Fruit fly (Drosophila melanogaster) whole organism, embryonic: ENCODE measurements around the gene CG2021.

Source experiments
- Antp ChIP-seq: fragments of 200-800 bp; sonication (Bioruptor generic); optimal IDR thresholded peaks from 3 replicates; lab custom pipeline; 2016; ENCODE audit warnings: missing biosample characterization, missing genetic modification characterization
- B-H2 ChIP-seq: fragments of 200-800 bp; sonication (Bioruptor generic); optimal IDR thresholded peaks from 2 replicates; lab custom pipeline; 2018; ENCODE audit warnings: missing biosample characterization, mild to moderate bottlenecking, missing genetic modification characterization
- BEAF-32 ChIP-seq: fragments of 200-800 bp; sonication (Bioruptor generic); optimal IDR thresholded peaks from 3 replicates; lab custom pipeline; 2017; ENCODE audit warnings: missing biosample characterization, missing genetic modification characterization, mild to moderate bottlenecking, moderate library complexity, missing genetic modification reagents
- C15 ChIP-seq: fragments of 200-800 bp; sonication (Bioruptor generic); IDR thresholded peaks from 3 replicates; pipeline ENCODE4 v1.3.6; 2022; ENCODE audit warnings: missing biosample characterization, missing genetic modification characterization
- CG10274 ChIP-seq: fragments of 200-800 bp; sonication (Bioruptor generic); optimal IDR thresholded peaks from 3 replicates; lab custom pipeline; 2017; ENCODE audit warnings: missing biosample characterization, mild to moderate bottlenecking, missing genetic modification characterization
- CG11560 ChIP-seq: fragments of 200-800 bp; sonication (Bioruptor generic); IDR thresholded peaks from 3 replicates; pipeline ENCODE4 v1.3.6; 2022; ENCODE audit warnings: missing biosample characterization, missing genetic modification characterization
- CG12104 ChIP-seq: fragments of 200-800 bp; sonication (Bioruptor generic); optimal IDR thresholded peaks from 3 replicates; lab custom pipeline; 2016; ENCODE audit warnings: missing biosample characterization, missing genetic modification characterization
- CG12744 ChIP-seq: fragments of 200-800 bp; sonication (Bioruptor generic); optimal IDR thresholded peaks from 2 replicates; lab custom pipeline; 2016; ENCODE audit warnings: missing biosample characterization, missing genetic modification characterization
- CG14441 ChIP-seq: fragments of 200-800 bp; sonication (Bioruptor generic); IDR thresholded peaks from 2 replicates; pipeline ENCODE4 v1.3.6; 2022; ENCODE audit warnings: missing biosample characterization, missing genetic modification characterization
- CG1602 ChIP-seq: fragments of 200-800 bp; sonication (Bioruptor generic); optimal IDR thresholded peaks from 3 replicates; lab custom pipeline; 2016; ENCODE audit warnings: missing biosample characterization, missing genetic modification characterization
- CG1647 ChIP-seq: fragments of 200-800 bp; sonication (Bioruptor generic); optimal IDR thresholded peaks from 3 replicates; lab custom pipeline; 2016; ENCODE audit warnings: missing biosample characterization, missing genetic modification characterization
- CG16815 ChIP-seq: fragments of 200-800 bp; sonication (Bioruptor generic); optimal IDR thresholded peaks from 3 replicates; lab custom pipeline; 2017; ENCODE audit warnings: missing biosample characterization, mild to moderate bottlenecking, missing genetic modification characterization
- CG17802 ChIP-seq: fragments of 200-800 bp; sonication (Bioruptor generic); optimal IDR thresholded peaks from 2 replicates; lab custom pipeline; 2018; ENCODE audit warnings: missing biosample characterization, mild to moderate bottlenecking, missing genetic modification characterization, moderate library complexity
- CG17829 ChIP-seq: fragments of 200-800 bp; optimal IDR thresholded peaks from 2 replicates; lab custom pipeline; 2019; ENCODE audit warnings: missing biosample characterization, mild to moderate bottlenecking, missing genetic modification characterization, moderate library complexity
- CG18011 ChIP-seq: fragments of 200-800 bp; sonication (Bioruptor generic); optimal IDR thresholded peaks from 2 replicates; lab custom pipeline; 2017; ENCODE audit warnings: missing biosample characterization, missing genetic modification characterization, mild to moderate bottlenecking, moderate library complexity, missing genotype
- CG31441 ChIP-seq: fragments of 200-800 bp; sonication (Bioruptor generic); IDR thresholded peaks from 2 replicates; pipeline ENCODE4 v1.3.6; 2022; ENCODE audit warnings: missing biosample characterization, missing genetic modification characterization
- CG42726 ChIP-seq: fragments of 200-800 bp; sonication (Bioruptor generic); IDR thresholded peaks from 2 replicates; pipeline ENCODE4 v1.3.6; 2022; ENCODE audit warnings: missing biosample characterization, missing genetic modification characterization; ENCODE audit not compliant: partially characterized antibody
- CG6272 ChIP-seq: fragments of 200-800 bp; sonication (Bioruptor generic); IDR thresholded peaks from 2 replicates; pipeline ENCODE4 v1.3.6; 2022; ENCODE audit warnings: missing biosample characterization, missing genetic modification characterization
- CG7839 ChIP-seq: fragments of 200-800 bp; sonication (Bioruptor generic); optimal IDR thresholded peaks from 3 replicates; lab custom pipeline; 2018; ENCODE audit warnings: missing biosample characterization, mild to moderate bottlenecking, missing genetic modification characterization, moderate library complexity
- CG7928 ChIP-seq: fragments of 200-800 bp; sonication (Bioruptor generic); optimal IDR thresholded peaks from 2 replicates; lab custom pipeline; 2017; ENCODE audit warnings: missing biosample characterization, mild to moderate bottlenecking, missing genetic modification characterization
- CG8290 ChIP-seq, 3 experiments: fragments of 200-800 bp; sonication (Bioruptor generic); optimal IDR thresholded peaks; 2 replicates each; lab custom pipeline; 2016 to 2019; ENCODE audit warnings: missing biosample characterization in 3 of 3, missing genetic modification characterization in 3 of 3, mild to moderate bottlenecking in 2 of 3, moderate library complexity in 1 of 3
- Dad ChIP-seq: fragments of 200-800 bp; sonication (Bioruptor generic); optimal IDR thresholded peaks from 3 replicates; lab custom pipeline; 2016; ENCODE audit warnings: missing biosample characterization, missing genetic modification characterization
- HLHmδ ChIP-seq: fragments of 200-800 bp; sonication (Bioruptor generic); optimal IDR thresholded peaks from 2 replicates; lab custom pipeline; 2018; ENCODE audit warnings: missing biosample characterization, mild to moderate bottlenecking, missing genetic modification characterization, moderate library complexity
- Hsf ChIP-seq: fragments of 200-800 bp; sonication (Bioruptor generic); optimal IDR thresholded peaks from 3 replicates; lab custom pipeline; 2016; ENCODE audit warnings: missing biosample characterization, missing genetic modification characterization
- Lpt ChIP-seq: fragments of >200 bp; optimal IDR thresholded peaks from 2 replicates; lab custom pipeline; 2018; ENCODE audit warnings: missing biosample characterization, missing genetic modification characterization
- Neu2 ChIP-seq: fragments of 200-800 bp; sonication (Bioruptor generic); optimal IDR thresholded peaks from 3 replicates; lab custom pipeline; 2016; ENCODE audit warnings: missing biosample characterization, missing genetic modification characterization, borderline replicate concordance
- Nf-YB ChIP-seq: fragments of 200-800 bp; sonication (Bioruptor generic); optimal IDR thresholded peaks from 3 replicates; lab custom pipeline; 2019; ENCODE audit warnings: missing biosample characterization, mild to moderate bottlenecking, missing genetic modification characterization, moderate library complexity
- NfI ChIP-seq: fragments of 200-800 bp; sonication (Bioruptor generic); optimal IDR thresholded peaks from 3 replicates; lab custom pipeline; 2018; ENCODE audit warnings: missing biosample characterization, mild to moderate bottlenecking, missing genetic modification characterization, moderate library complexity
- Xbp1 ChIP-seq: fragments of 200-800 bp; sonication (Bioruptor generic); optimal IDR thresholded peaks from 3 replicates; lab custom pipeline; 2016; ENCODE audit warnings: missing biosample characterization, mild to moderate bottlenecking, missing genetic modification characterization
- ab ChIP-seq: fragments of 200-800 bp; sonication (Bioruptor generic); optimal IDR thresholded peaks from 2 replicates; lab custom pipeline; 2016; ENCODE audit warnings: missing biosample characterization, missing genetic modification characterization
- ara ChIP-seq: fragments of 200-800 bp; sonication (Bioruptor generic); IDR thresholded peaks from 2 replicates; pipeline ENCODE4 v1.3.6; 2022; ENCODE audit warnings: missing biosample characterization, missing genetic modification characterization
- br ChIP-seq: fragments of >200 bp; optimal IDR thresholded peaks from 2 replicates; lab custom pipeline; 2017
- cas ChIP-seq: fragments of 200-800 bp; sonication (Bioruptor generic); IDR thresholded peaks from 2 replicates; pipeline ENCODE4 v1.3.6; 2022; ENCODE audit warnings: missing biosample characterization, missing genetic modification characterization
- caup ChIP-seq: fragments of 200-800 bp; sonication (Bioruptor generic); optimal IDR thresholded peaks from 3 replicates; lab custom pipeline; 2017; ENCODE audit warnings: missing biosample characterization, mild to moderate bottlenecking, missing genetic modification characterization, moderate library complexity; ENCODE audit not compliant: severe bottlenecking
- ci ChIP-seq: fragments of 200-800 bp; sonication (Bioruptor generic); IDR thresholded peaks from 3 replicates; pipeline ENCODE4 v1.3.6; 2022; ENCODE audit warnings: missing biosample characterization, missing genetic modification characterization
- crol ChIP-seq: fragments of 200-800 bp; sonication (Bioruptor generic); IDR thresholded peaks from 2 replicates; pipeline ENCODE4 v1.3.6; 2022; ENCODE audit warnings: missing biosample characterization, missing genetic modification characterization
- cwo ChIP-seq: fragments of 200-800 bp; sonication (Bioruptor generic); optimal IDR thresholded peaks from 3 replicates; lab custom pipeline; 2017; ENCODE audit warnings: missing biosample characterization, missing genetic modification characterization, mild to moderate bottlenecking, moderate library complexity, missing genetic modification reagents
- dan ChIP-seq: fragments of 200-800 bp; sonication (Bioruptor generic); IDR thresholded peaks from 2 replicates; pipeline ENCODE4 v1.3.6; 2022; ENCODE audit warnings: missing biosample characterization, missing genetic modification characterization
- fd3F ChIP-seq: fragments of 200-800 bp; sonication (Bioruptor generic); optimal IDR thresholded peaks from 2 replicates; lab custom pipeline; 2018; ENCODE audit warnings: missing biosample characterization, mild to moderate bottlenecking, missing genetic modification characterization, moderate library complexity
- insv ChIP-seq, 2 experiments: fragments of 200-800 bp; sonication (Bioruptor generic); optimal IDR thresholded peaks; 3 replicates each; lab custom pipeline; 2016 to 2018; ENCODE audit warnings: missing biosample characterization in 2 of 2, missing genetic modification characterization in 2 of 2
- nerfin-1 ChIP-seq: fragments of 200-800 bp; sonication (Bioruptor generic); optimal IDR thresholded peaks from 3 replicates; lab custom pipeline; 2019; ENCODE audit warnings: missing biosample characterization, mild to moderate bottlenecking, missing genetic modification characterization, moderate library complexity
- nmo ChIP-seq: fragments of 200-800 bp; sonication (Bioruptor generic); optimal IDR thresholded peaks from 2 replicates; lab custom pipeline; 2018; ENCODE audit warnings: missing biosample characterization, mild to moderate bottlenecking, missing genetic modification characterization, moderate library complexity
- pb ChIP-seq: fragments of 200-800 bp; sonication (Bioruptor generic); optimal IDR thresholded peaks from 3 replicates; lab custom pipeline; 2016; ENCODE audit warnings: missing biosample characterization, missing genetic modification characterization
- scrt ChIP-seq: fragments of 200-800 bp; sonication (Bioruptor generic); optimal IDR thresholded peaks from 2 replicates; lab custom pipeline; 2018; ENCODE audit warnings: missing biosample characterization, mild to moderate bottlenecking, missing genetic modification characterization, moderate library complexity
- sens-2 ChIP-seq: fragments of 200-800 bp; sonication (Bioruptor generic); IDR thresholded peaks from 2 replicates; pipeline ENCODE4 v1.3.6; 2022; ENCODE audit warnings: missing biosample characterization, missing genetic modification characterization
- slp2 ChIP-seq: fragments of 200-800 bp; sonication (Bioruptor generic); optimal IDR thresholded peaks from 2 replicates; lab custom pipeline; 2016; ENCODE audit warnings: missing biosample characterization, missing genetic modification characterization
- ssp ChIP-seq: fragments of 200-800 bp; sonication (Bioruptor generic); IDR thresholded peaks from 2 replicates; pipeline ENCODE4 v1.3.6; 2022; ENCODE audit warnings: missing biosample characterization, missing genetic modification characterization
- ttk ChIP-seq: fragments of 200-800 bp; sonication (Bioruptor generic); IDR thresholded peaks from 2 replicates; pipeline ENCODE4 v2.1.2; 2022; ENCODE audit warnings: missing biosample characterization, missing genetic modification characterization

The CG2021 gene

dm6 chr3L:1746338-1747199 is 30.6 kb downstream of the CG2021 start, which contains the start of gene CG13921 (continued):
- TF ChIP-seq Dad: peak; percentile 99
- no peak for TF ChIP-seq CG42726 (GFP tag; lab: Robert Waterston, UW)
- TF ChIP-seq cas (GFP tag; lab: Robert Waterston, UW): peak; percentile 97
- peak; percentile 99 for TF ChIP-seq sens-2 (GFP tag; lab: Robert Waterston, UW)
- peak; percentile 99 for TF ChIP-seq dan (GFP tag; lab: Robert Waterston, UW)
- peak; percentile 95 for TF ChIP-seq cwo
- TF ChIP-seq CG1602 (GFP tag; lab: Kevin White, UChicago): peak; percentile 99
- TF ChIP-seq HLHmδ (GFP tag; lab: Kevin White, UChicago): no peak
- TF ChIP-seq ssp (GFP tag; lab: Robert Waterston, UW): peak; percentile 92
- peak; percentile 99 for TF ChIP-seq nmo
- no peak for TF ChIP-seq Lpt (GFP tag; lab: Kevin White, UChicago)
- peak; percentile 69 to 76 for TF ChIP-seq insv (GFP tag; optimal IDR thresholded peaks at IDR 0.05; lab: Kevin White, UChicago)
- peak; percentile 98 for TF ChIP-seq NfI (GFP tag; lab: Kevin White, UChicago)
- TF ChIP-seq CG16815 (GFP tag; lab: Kevin White, UChicago): peak; percentile 100
- TF ChIP-seq scrt (GFP tag; lab: Kevin White, UChicago): peak; percentile 96
- peak; percentile 89 for TF ChIP-seq CG11560 (tag; lab: Robert Waterston, UW)
- TF ChIP-seq CG6272 (GFP tag; lab: Robert Waterston, UW): peak; percentile 99
- TF ChIP-seq Hsf: peak; percentile 99
- TF ChIP-seq Nf-YB (GFP tag; lab: Kevin White, UChicago): peak; percentile 88
- TF ChIP-seq Neu2 (GFP tag; lab: Kevin White, UChicago): peak; percentile 99
- peak; percentile 28 for TF ChIP-seq BEAF-32 (GFP tag; lab: Kevin White, UChicago)
- TF ChIP-seq B-H2 (GFP tag; lab: Kevin White, UChicago): peak; percentile 80
- TF ChIP-seq slp2 (GFP tag; lab: Kevin White, UChicago): peak; percentile 99
- TF ChIP-seq CG12104: peak; percentile 99
- TF ChIP-seq ara (GFP tag; lab: Robert Waterston, UW): peak; percentile 100
- peak; percentile 99 for TF ChIP-seq Xbp1 (GFP tag; lab: Kevin White, UChicago)
- TF ChIP-seq C15 (GFP tag; lab: Robert Waterston, UW): peak; percentile 98
- peak; percentile 99 for TF ChIP-seq CG12744
- TF ChIP-seq CG7839 (tag; lab: Kevin White, UChicago): peak; percentile 99
- peak; percentile 100 for TF ChIP-seq ci
- TF ChIP-seq CG8290 (GFP tag; optimal IDR thresholded peaks at IDR 0.05; lab: Kevin White, UChicago): peak; percentile 100
- peak; percentile 95 to 99 for TF ChIP-seq CG8290 (tag; optimal IDR thresholded peaks at IDR 0.05; lab: Kevin White, UChicago)
- peak; percentile 81 for TF ChIP-seq CG7928 (GFP tag; lab: Kevin White, UChicago)
- TF ChIP-seq CG1647 (GFP tag; lab: Kevin White, UChicago): peak; percentile 99
- peak; percentile 98 for TF ChIP-seq caup (GFP tag; lab: Kevin White, UChicago)
- TF ChIP-seq ab (GFP tag; lab: Kevin White, UChicago): peak; percentile 97
- peak; percentile 95 for TF ChIP-seq CG10274 (GFP tag; lab: Kevin White, UChicago)
- peak; percentile 93 for TF ChIP-seq CG17802 (tag; lab: Kevin White, UChicago)
- TF ChIP-seq CG14441: peak; percentile 97
- peak; percentile 96 for TF ChIP-seq CG31441 (GFP tag; lab: Robert Waterston, UW)
- no peak for TF ChIP-seq br (lab: Kevin White, UChicago)
- TF ChIP-seq pb (GFP tag; lab: Kevin White, UChicago): peak; percentile 99
- TF ChIP-seq CG17829 (tag; lab: Kevin White, UChicago): peak; percentile 100
- TF ChIP-seq crol: peak; percentile 77
- TF ChIP-seq Antp: peak; percentile 100
- peak; percentile 99 for TF ChIP-seq ttk (GFP tag; lab: Robert Waterston, UW)
- peak; percentile 98 for TF ChIP-seq nerfin-1 (tag; lab: Kevin White, UChicago)
- peak; percentile 96 for TF ChIP-seq fd3F
- peak; percentile 88 for TF ChIP-seq CG18011 (GFP tag; lab: Kevin White, UChicago)
